Worm (Caenorhabditis elegans): ENCODE data around the gene srh-141.

ce11 chrV:16446191-16446590 is 2.5 kb downstream of the srh-141 start:
- TF ChIP-seq ceh-28 (tag; optimal IDR thresholded peaks at IDR 0.05) (no peak), nhr-111 (GFP tag; optimal IDR thresholded peaks at IDR 0.05) (no peak), lsy-2 (tag; optimal IDR thresholded peaks at IDR 0.05) (no peak), Y75B8A.6 (GFP tag; IDR thresholded peaks at IDR 0.05) (no peak), madf-5 (GFP tag; IDR thresholded peaks at IDR 0.05) (no peak), nhr-25 (tag; optimal IDR thresholded peaks at IDR 0.05; ENCODE audit: borderline replicate concordance, insufficient read depth) (no peak)
